Fruit fly (Drosophila melanogaster) whole organism, wandering third instar larva: ENCODE measurements around the gene CG2126.

Source experiments
- Abd-B ChIP-seq: fragments of >200 bp; optimal IDR thresholded peaks from 2 replicates; lab custom pipeline; 2017; ENCODE audit warnings: missing biosample characterization, missing genetic modification characterization
- CG32264 ChIP-seq: fragments of 200-800 bp; sonication (Bioruptor generic); optimal IDR thresholded peaks from 2 replicates; lab custom pipeline; 2016; ENCODE audit warnings: missing biosample characterization, missing genetic modification characterization
- CG9705 ChIP-seq: fragments of 200-800 bp; sonication (Bioruptor generic); optimal IDR thresholded peaks from 2 replicates; lab custom pipeline; 2018; ENCODE audit warnings: missing biosample characterization, mild to moderate bottlenecking, missing genetic modification characterization
- CrebA ChIP-seq: fragments of 200-800 bp; sonication (Bioruptor generic); optimal IDR thresholded peaks from 2 replicates; lab custom pipeline; 2016; ENCODE audit warnings: missing biosample characterization, mild to moderate bottlenecking, missing genetic modification characterization, borderline replicate concordance
- Dfd ChIP-seq: fragments of >200 bp; optimal IDR thresholded peaks from 2 replicates; lab custom pipeline; 2017; ENCODE audit warnings: missing biosample characterization, missing genetic modification characterization
- Dif ChIP-seq: fragments of 200-275, 200-300 bp; sonication (Bioruptor generic); optimal IDR thresholded peaks from 2 replicates; lab custom pipeline; 2018; ENCODE audit warnings: missing biosample characterization, missing genetic modification characterization; ENCODE audit not compliant: partially characterized antibody
- GATAd ChIP-seq: sonication (Bioruptor generic); optimal IDR thresholded peaks from 2 replicates; lab custom pipeline; 2016; ENCODE audit warnings: missing biosample characterization, missing genetic modification characterization
- HLH106 ChIP-seq: fragments of 200-800 bp; optimal IDR thresholded peaks from 3 replicates; lab custom pipeline; 2019; ENCODE audit warnings: missing biosample characterization, mild to moderate bottlenecking, missing genetic modification characterization, moderate library complexity
- Hr78 ChIP-seq: fragments of >200 bp; optimal IDR thresholded peaks from 2 replicates; lab custom pipeline; 2017; ENCODE audit warnings: missing biosample characterization, missing genetic modification characterization
- Hr83 ChIP-seq: fragments of 200-300 bp; sonication (Bioruptor generic); optimal IDR thresholded peaks from 2 replicates; lab custom pipeline; 2016; ENCODE audit warnings: missing biosample characterization, mild to moderate bottlenecking, missing genetic modification characterization, moderate library complexity; ENCODE audit not compliant: poor library complexity, severe bottlenecking
- Jra ChIP-seq: sonication (Bioruptor generic); optimal IDR thresholded peaks from 2 replicates; lab custom pipeline; 2016; ENCODE audit warnings: missing biosample characterization, missing genetic modification characterization
- Myc ChIP-seq: fragments of >200 bp; optimal IDR thresholded peaks from 2 replicates; lab custom pipeline; 2017
- N ChIP-seq: fragments of >200 bp; optimal IDR thresholded peaks from 2 replicates; lab custom pipeline; 2018; ENCODE audit warnings: missing biosample characterization, missing external identifiers, missing genetic modification characterization
- OdsH ChIP-seq: fragments of 200-800 bp; sonication (Bioruptor generic); optimal IDR thresholded peaks from 2 replicates; lab custom pipeline; 2016; ENCODE audit warnings: missing biosample characterization, mild to moderate bottlenecking, missing genetic modification characterization
- Rel ChIP-seq, 2 experiments: fragments of 200-800 bp; sonication (Bioruptor generic) in 1 of 2; optimal IDR thresholded peaks; 2 replicates in 1 of 2; 3 replicates in 1 of 2; lab custom pipeline; 2016 to 2019; ENCODE audit warnings: mild to moderate bottlenecking in 2 of 2, missing biosample characterization in 2 of 2, missing genetic modification characterization in 2 of 2, moderate library complexity in 1 of 2
- Sp1 ChIP-seq: fragments of 200-800 bp; sonication (Bioruptor generic); optimal IDR thresholded peaks from 3 replicates; lab custom pipeline; 2019; ENCODE audit warnings: missing biosample characterization, mild to moderate bottlenecking, missing genetic modification characterization, moderate library complexity
- Vsx2 ChIP-seq: fragments of 200-300, 225-300 bp; sonication (Bioruptor generic); optimal IDR thresholded peaks from 2 replicates; lab custom pipeline; 2018; ENCODE audit warnings: missing biosample characterization, missing genetic modification characterization; ENCODE audit not compliant: partially characterized antibody
- brk ChIP-seq: fragments of 200-800 bp; sonication (Bioruptor generic); optimal IDR thresholded peaks from 2 replicates; lab custom pipeline; 2016; ENCODE audit warnings: missing biosample characterization, mild to moderate bottlenecking, missing genetic modification characterization
- dl ChIP-seq, 2 experiments: fragments of 175-275, 200-275 bp in 1 of 2; fragments of 200-275 bp in 1 of 2; sonication (Bioruptor generic); optimal IDR thresholded peaks; lab custom pipeline; 2018; ENCODE audit warnings: mild to moderate bottlenecking in 2 of 2, missing biosample characterization in 2 of 2, missing genetic modification characterization in 2 of 2, moderate library complexity in 2 of 2; ENCODE audit not compliant: partially characterized antibody in 2 of 2, insufficient read depth in 1 of 2
- dmrt93B ChIP-seq: fragments of 200-800 bp; sonication (Bioruptor generic); optimal IDR thresholded peaks from 2 replicates; lab custom pipeline; 2018; ENCODE audit warnings: missing biosample characterization, mild to moderate bottlenecking, missing genetic modification characterization
- fru ChIP-seq: fragments of 200-800 bp; sonication (Bioruptor generic); optimal IDR thresholded peaks from 3 replicates; lab custom pipeline; 2016; ENCODE audit warnings: missing biosample characterization, mild to moderate bottlenecking, missing genetic modification characterization
- h ChIP-seq: fragments of 200-800 bp; sonication (Bioruptor generic); optimal IDR thresholded peaks from 3 replicates; lab custom pipeline; 2016; ENCODE audit warnings: missing biosample characterization, mild to moderate bottlenecking, missing genetic modification characterization
- jim ChIP-seq: fragments of 175-275, 200-325 bp; sonication (Bioruptor generic); optimal IDR thresholded peaks from 2 replicates; lab custom pipeline; 2016; ENCODE audit warnings: missing biosample characterization, mild to moderate bottlenecking, missing genetic modification characterization
- pan ChIP-seq: fragments of >200 bp; optimal IDR thresholded peaks from 2 replicates; lab custom pipeline; 2017
- psq ChIP-seq: fragments of 200-800 bp; sonication (Bioruptor generic); optimal IDR thresholded peaks from 3 replicates; lab custom pipeline; 2017; ENCODE audit warnings: missing biosample characterization, mild to moderate bottlenecking, missing genetic modification characterization, moderate library complexity
- rgr ChIP-seq: fragments of 200-800 bp; sonication (Bioruptor generic); optimal IDR thresholded peaks from 3 replicates; lab custom pipeline; 2016; ENCODE audit warnings: missing biosample characterization, mild to moderate bottlenecking, missing genetic modification characterization
- sv ChIP-seq: fragments of 200-800 bp; sonication (Bioruptor generic); optimal IDR thresholded peaks from 3 replicates; lab custom pipeline; 2016; ENCODE audit warnings: missing biosample characterization, missing genetic modification characterization
- usp ChIP-seq: fragments of >200 bp; optimal IDR thresholded peaks from 2 replicates; lab custom pipeline; 2017; ENCODE audit warnings: missing biosample characterization, missing genetic modification characterization
- woc ChIP-seq: sonication (Bioruptor generic); optimal IDR thresholded peaks from 2 replicates; lab custom pipeline; 2016; ENCODE audit warnings: missing biosample characterization, mild to moderate bottlenecking, missing genetic modification characterization

The CG2126 gene

DNA sequence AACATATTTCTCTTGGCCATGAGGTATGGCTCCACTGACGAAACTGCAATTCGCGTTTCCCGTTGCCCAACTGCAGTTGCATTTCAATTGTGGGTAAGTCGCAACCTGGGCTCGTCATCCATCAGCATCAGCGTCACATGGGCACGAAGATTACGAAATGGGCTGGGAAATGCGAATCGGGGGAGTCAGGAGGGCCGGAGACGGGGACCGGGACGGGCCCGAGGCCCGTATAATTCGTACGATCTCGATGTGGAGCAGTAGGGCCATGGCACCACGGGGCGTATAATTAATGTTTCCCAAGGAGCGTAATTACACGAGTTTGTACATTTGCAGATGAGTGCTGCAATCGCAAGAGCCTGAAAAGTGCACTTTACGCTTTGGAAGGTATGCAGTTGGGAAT, 11.3 kb downstream of the CG2126 start:
- TF ChIP-seq jim (GFP tag; lab: Kevin White, UChicago): no peak
- TF ChIP-seq Dfd (GFP tag; lab: Kevin White, UChicago): peak; percentile 99
- no peak for TF ChIP-seq brk (GFP tag; lab: Kevin White, UChicago)

dm6 chr3R:31764672-31765071, 11.8 kb downstream of the CG2126 start, which contains the start of gene CG2150:
Gene CG2150 (minus strand): TSS chr3R:31764772.
- TF ChIP-seq dmrt93B (GFP tag; lab: Kevin White, UChicago): no peak
- TF ChIP-seq Rel (GFP tag; optimal IDR thresholded peaks at IDR 0.05; lab: Kevin White, UChicago): no peak
- no peak for TF ChIP-seq Rel (tag; optimal IDR thresholded peaks at IDR 0.05; lab: Kevin White, UChicago)
- TF ChIP-seq pan (lab: Kevin White, UChicago): no peak
- TF ChIP-seq N (GFP tag; lab: Kevin White, UChicago): no peak
- no peak for TF ChIP-seq Vsx2 (GFP tag; lab: Kevin White, UChicago)
- no peak for TF ChIP-seq psq (GFP tag; lab: Kevin White, UChicago)
- no peak for TF ChIP-seq CG32264 (GFP tag; lab: Kevin White, UChicago)
- TF ChIP-seq h (GFP tag; lab: Kevin White, UChicago): no peak
- TF ChIP-seq Abd-B: no peak
- no peak for TF ChIP-seq HLH106 (tag; lab: Kevin White, UChicago)
- no peak for TF ChIP-seq Hr83 (GFP tag; lab: Kevin White, UChicago)
- no peak for TF ChIP-seq Dfd (GFP tag; lab: Kevin White, UChicago)
- TF ChIP-seq sv (GFP tag; lab: Kevin White, UChicago): no peak
- TF ChIP-seq rgr (GFP tag; lab: Kevin White, UChicago): no peak
- TF ChIP-seq Jra: no peak

- TF ChIP-seq CrebA (GFP tag; lab: Kevin White, UChicago) (no peak), fru (GFP tag; lab: Kevin White, UChicago) (peak; percentile 4), usp (GFP tag; lab: Kevin White, UChicago) (no peak)
These were observed 13.8 kb downstream of the CG2126 start for dm6 chr3R:31762672-31763071.

DNA sequence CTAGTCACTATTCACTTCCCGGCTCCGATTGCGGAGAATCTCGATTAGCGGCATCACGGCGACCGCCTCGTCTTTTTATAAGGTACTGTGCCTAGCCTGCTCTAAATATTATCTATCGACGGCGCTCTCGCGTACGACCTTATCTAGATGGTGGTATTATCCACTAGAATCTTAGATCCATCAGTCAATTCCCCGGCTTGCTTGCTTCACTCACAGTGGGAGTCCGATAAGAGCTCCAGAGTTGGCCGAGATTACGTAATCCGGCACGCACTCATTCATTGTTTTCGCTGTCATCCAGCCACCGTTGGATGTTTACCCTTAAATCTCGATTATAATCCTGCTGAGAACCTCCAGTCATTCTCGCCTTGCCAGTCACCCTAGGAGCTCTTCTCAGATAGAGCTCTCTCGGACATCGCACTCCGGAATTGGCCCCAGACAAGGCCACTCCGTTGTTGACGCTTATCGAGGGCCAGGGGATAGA, 14.9 kb downstream of the CG2126 start, which contains the start of gene Smvt:
Smvt (minus strand) TSS at position 51 of the 481 bp plus-strand sequence.
- TF ChIP-seq GATAd (GFP tag; lab: Kevin White, UChicago) (no peak), brk (GFP tag; lab: Kevin White, UChicago) (no peak), Hr78 (GFP tag; lab: Kevin White, UChicago) (no peak), woc (no peak), CG32264 (GFP tag; lab: Kevin White, UChicago) (no peak), h (GFP tag; lab: Kevin White, UChicago) (no peak), psq (GFP tag; lab: Kevin White, UChicago) (no peak), Dif (GFP tag; lab: Kevin White, UChicago) (no peak), CG9705 (GFP tag; lab: Kevin White, UChicago) (no peak), fru (GFP tag; lab: Kevin White, UChicago) (no peak), Myc (lab: Kevin White, UChicago) (no peak), OdsH (GFP tag; lab: Kevin White, UChicago) (no peak), Sp1 (GFP tag; lab: Kevin White, UChicago) (no peak), dl (GFP tag; optimal IDR thresholded peaks at IDR 0.05; lab: Kevin White, UChicago; ENCODE audit: insufficient read depth in 1 of 2, partially characterized antibody in 2 of 2) (no peak)
- TF ChIP-seq, all 38 proteins: peak for 0

DNA sequence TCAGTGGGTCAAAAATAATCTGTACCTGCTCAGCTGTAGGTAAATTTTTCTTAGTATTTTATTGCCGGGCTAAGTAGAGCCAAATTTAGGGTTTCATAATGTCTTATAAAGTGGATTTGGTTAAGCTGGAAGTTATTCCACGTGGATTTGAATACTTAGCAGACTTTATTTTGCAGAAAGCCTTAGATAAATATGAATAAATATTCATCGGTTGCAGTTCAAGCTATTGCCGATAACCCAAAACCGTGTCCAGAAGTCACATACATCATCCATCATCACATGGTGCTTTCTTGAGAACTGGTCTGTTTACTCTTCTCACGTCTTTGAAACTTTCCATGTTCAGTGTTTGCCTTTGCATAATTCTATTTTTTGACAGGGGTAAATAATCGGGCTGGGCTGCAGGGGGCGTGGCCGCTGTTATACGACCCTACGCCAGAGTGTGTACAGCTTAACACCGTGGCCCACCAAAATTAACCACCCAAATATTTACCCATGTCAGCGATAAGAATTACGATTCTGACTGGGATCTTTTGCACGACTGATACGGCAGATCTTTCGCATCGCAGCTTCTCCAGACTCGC, 17.8 kb downstream of the CG2126 start, which contains the start of gene CG2187:
CG2187 (minus strand) TSS at position 51 of the 581 bp plus-strand sequence.
- TF ChIP-seq Hr83 (GFP tag; lab: Kevin White, UChicago): peak; percentile 35
- TF ChIP-seq OdsH (GFP tag; lab: Kevin White, UChicago): no peak
